Fruit fly (Drosophila melanogaster) whole organism, embryonic: ENCODE results near the gene Tim13.

Experiments used
- B-H2 ChIP-seq: fragments of 200-800 bp; sonication (Bioruptor generic); optimal IDR thresholded peaks from 2 replicates; lab custom pipeline; 2018; ENCODE audit warnings: missing biosample characterization, mild to moderate bottlenecking, missing genetic modification characterization
- Bgb ChIP-seq: fragments of 200-800 bp; sonication (Bioruptor generic); IDR thresholded peaks from 2 replicates; pipeline ENCODE4 v1.3.6; 2022; ENCODE audit warnings: missing biosample characterization, missing genetic modification characterization; ENCODE audit not compliant: partially characterized antibody
- CG10267 ChIP-seq: fragments of 200-800 bp; sonication (Bioruptor generic); optimal IDR thresholded peaks from 2 replicates; lab custom pipeline; 2018; ENCODE audit warnings: missing biosample characterization, mild to moderate bottlenecking, missing genetic modification characterization, moderate library complexity
- CG12155 ChIP-seq: fragments of 200-800 bp; sonication (Bioruptor generic); optimal IDR thresholded peaks from 3 replicates; lab custom pipeline; 2016; ENCODE audit warnings: missing biosample characterization, missing genetic modification characterization
- CG12219 ChIP-seq: fragments of 200-800 bp; sonication (Bioruptor generic); optimal IDR thresholded peaks from 3 replicates; lab custom pipeline; 2018; ENCODE audit warnings: missing biosample characterization, mild to moderate bottlenecking, missing genetic modification characterization
- CG12299 ChIP-seq: fragments of 200-800 bp; sonication (Bioruptor generic); optimal IDR thresholded peaks from 2 replicates; lab custom pipeline; 2018; ENCODE audit warnings: missing biosample characterization, mild to moderate bottlenecking, missing genetic modification characterization
- CG13775 ChIP-seq: fragments of 200-800 bp; sonication (Bioruptor generic); optimal IDR thresholded peaks from 3 replicates; lab custom pipeline; 2017; ENCODE audit warnings: missing biosample characterization, mild to moderate bottlenecking, missing genetic modification characterization
- CG14667 ChIP-seq: fragments of 200-800 bp; sonication (Bioruptor generic); IDR thresholded peaks from 2 replicates; pipeline ENCODE4 v1.3.6; 2022; ENCODE audit warnings: missing biosample characterization, missing genetic modification characterization
- CG17361 ChIP-seq: fragments of 200-800 bp; sonication (Bioruptor generic); IDR thresholded peaks from 3 replicates; pipeline ENCODE4 v1.3.6; 2022; ENCODE audit warnings: missing biosample characterization, missing genetic modification characterization
- CG2129 ChIP-seq: fragments of 200-800 bp; sonication (Bioruptor generic); IDR thresholded peaks from 2 replicates; pipeline ENCODE4 v1.3.6; 2022; ENCODE audit warnings: missing biosample characterization, missing genetic modification characterization; ENCODE audit not compliant: partially characterized antibody
- CG2202 ChIP-seq: fragments of 200-800 bp; sonication (Bioruptor generic); optimal IDR thresholded peaks from 2 replicates; lab custom pipeline; 2018; ENCODE audit warnings: missing biosample characterization, mild to moderate bottlenecking, missing genetic modification characterization
- CG2875 ChIP-seq: fragments of 200-800 bp; sonication (Bioruptor generic); optimal IDR thresholded peaks from 2 replicates; lab custom pipeline; 2017; ENCODE audit warnings: missing biosample characterization, mild to moderate bottlenecking, missing genetic modification characterization, missing genetic modification reagents
- CG2889 ChIP-seq: fragments of 200-800 bp; sonication (Bioruptor generic); IDR thresholded peaks from 3 replicates; pipeline ENCODE4 v1.3.6; 2022; ENCODE audit warnings: missing biosample characterization, missing genetic modification characterization
- CG30431 ChIP-seq: fragments of 200-800 bp; sonication (Bioruptor generic); optimal IDR thresholded peaks from 2 replicates; lab custom pipeline; 2017; ENCODE audit warnings: missing biosample characterization, missing genetic modification characterization
- CG31388 ChIP-seq: fragments of 200-800 bp; sonication (Bioruptor generic); optimal IDR thresholded peaks from 2 replicates; lab custom pipeline; 2016; ENCODE audit warnings: missing biosample characterization, missing genetic modification characterization
- CG31441 ChIP-seq: fragments of 200-800 bp; sonication (Bioruptor generic); IDR thresholded peaks from 2 replicates; pipeline ENCODE4 v1.3.6; 2022; ENCODE audit warnings: missing biosample characterization, missing genetic modification characterization
- CG33557 ChIP-seq: fragments of 200-800 bp; sonication (Bioruptor generic); optimal IDR thresholded peaks from 2 replicates; lab custom pipeline; 2019; ENCODE audit warnings: missing biosample characterization, mild to moderate bottlenecking, missing genetic modification characterization, moderate library complexity
- CG3726 ChIP-seq: fragments of 200-800 bp; sonication (Bioruptor generic); IDR thresholded peaks from 3 replicates; pipeline ENCODE4, ENCODE4 v1.3.6; 2022; ENCODE audit warnings: missing biosample characterization, missing genetic modification characterization
- CG4328 ChIP-seq: fragments of 200-800 bp; sonication (Bioruptor generic); optimal IDR thresholded peaks from 3 replicates; lab custom pipeline; 2017; ENCODE audit warnings: missing biosample characterization, missing genetic modification reagents, missing genetic modification characterization
- CG4424 ChIP-seq: fragments of 200-800 bp; sonication (Bioruptor generic); optimal IDR thresholded peaks from 3 replicates; lab custom pipeline; 2016; ENCODE audit warnings: missing biosample characterization, missing genetic modification characterization
- CG6654 ChIP-seq: fragments of 200-800 bp; sonication (Bioruptor generic); optimal IDR thresholded peaks from 2 replicates; lab custom pipeline; 2017; ENCODE audit warnings: missing biosample characterization, mild to moderate bottlenecking, missing genetic modification characterization
- CG7357 ChIP-seq: fragments of 200-800 bp; sonication (Bioruptor generic); IDR thresholded peaks from 3 replicates; pipeline ENCODE4 v1.3.6; 2022; ENCODE audit warnings: missing biosample characterization, missing genetic modification characterization
- CG8765 ChIP-seq: fragments of 200-800 bp; sonication (Bioruptor generic); IDR thresholded peaks from 2 replicates; pipeline ENCODE4 v1.3.6; 2022; ENCODE audit warnings: missing biosample characterization, missing genetic modification characterization
- CkIIα-i1 ChIP-seq: fragments of 200-800 bp; sonication (Bioruptor generic); IDR thresholded peaks from 2 replicates; pipeline ENCODE4 v1.3.6; 2022; ENCODE audit warnings: missing biosample characterization, missing genetic modification characterization
- D ChIP-seq, 2 experiments: fragments of 200-800 bp in 1 of 2; fragments of >200 bp in 1 of 2; sonication (Bioruptor generic) in 1 of 2; optimal IDR thresholded peaks; 2 replicates in 1 of 2; 3 replicates in 1 of 2; lab custom pipeline; 2017; ENCODE audit warnings: mild to moderate bottlenecking in 1 of 2, missing biosample characterization in 1 of 2, missing genetic modification characterization in 1 of 2, missing genetic modification reagents in 1 of 2
- Dad ChIP-seq: fragments of 200-800 bp; sonication (Bioruptor generic); optimal IDR thresholded peaks from 3 replicates; lab custom pipeline; 2016; ENCODE audit warnings: missing biosample characterization, missing genetic modification characterization
- Dp ChIP-seq: fragments of 200-800 bp; sonication (Bioruptor generic); optimal IDR thresholded peaks from 2 replicates; lab custom pipeline; 2018; ENCODE audit warnings: missing biosample characterization, mild to moderate bottlenecking, missing genetic modification characterization, moderate library complexity
- H2.0 ChIP-seq: fragments of 200-800 bp; sonication (Bioruptor generic); IDR thresholded peaks from 2 replicates; pipeline ENCODE4 v1.3.6; 2022; ENCODE audit warnings: missing biosample characterization, missing genetic modification characterization
- Hand ChIP-seq: fragments of 200-800 bp; sonication (Bioruptor generic); optimal IDR thresholded peaks from 2 replicates; lab custom pipeline; 2017; ENCODE audit warnings: mild to moderate bottlenecking, missing biosample characterization, missing genetic modification reagents, missing genetic modification characterization
- HmgD ChIP-seq: fragments of 200-800 bp; sonication (Bioruptor generic); optimal IDR thresholded peaks from 3 replicates; lab custom pipeline; 2016; ENCODE audit warnings: missing biosample characterization, missing genetic modification characterization
- Trl ChIP-seq, 3 experiments: fragments of >200 bp in 2 of 3; fragments of 200-800 bp in 1 of 3; sonication (Bioruptor generic) in 1 of 3; optimal IDR thresholded peaks; 2 replicates in 1 of 3; 3 replicates in 2 of 3; lab custom pipeline; 2016 to 2017; ENCODE audit warnings: missing biosample characterization in 1 of 3, missing genetic modification characterization in 1 of 3
- cas ChIP-seq: fragments of 200-800 bp; sonication (Bioruptor generic); IDR thresholded peaks from 2 replicates; pipeline ENCODE4 v1.3.6; 2022; ENCODE audit warnings: missing biosample characterization, missing genetic modification characterization
- crc ChIP-seq: fragments of 200-800 bp; sonication (Bioruptor generic); optimal IDR thresholded peaks from 2 replicates; lab custom pipeline; 2016; ENCODE audit warnings: missing biosample characterization, missing genetic modification characterization
- ems ChIP-seq: fragments of 200-800 bp; sonication (Bioruptor generic); optimal IDR thresholded peaks from 3 replicates; lab custom pipeline; 2016; ENCODE audit warnings: missing biosample characterization, missing genetic modification characterization
- fd3F ChIP-seq: fragments of 200-800 bp; sonication (Bioruptor generic); optimal IDR thresholded peaks from 2 replicates; lab custom pipeline; 2018; ENCODE audit warnings: missing biosample characterization, mild to moderate bottlenecking, missing genetic modification characterization, moderate library complexity
- fd96Cb ChIP-seq: fragments of 200-800 bp; sonication (Bioruptor generic); optimal IDR thresholded peaks from 2 replicates; lab custom pipeline; 2018; ENCODE audit warnings: missing biosample characterization, mild to moderate bottlenecking, missing genetic modification characterization, moderate library complexity
- gcm2 ChIP-seq: fragments of 200-800 bp; sonication (Bioruptor generic); optimal IDR thresholded peaks from 2 replicates; lab custom pipeline; 2016; ENCODE audit warnings: missing biosample characterization, missing genetic modification characterization
- grau ChIP-seq: fragments of 200-800 bp; optimal IDR thresholded peaks from 3 replicates; lab custom pipeline; 2019; ENCODE audit warnings: missing biosample characterization, mild to moderate bottlenecking, missing genetic modification characterization, moderate library complexity
- hbn ChIP-seq: fragments of 200-800 bp; sonication (Bioruptor generic); IDR thresholded peaks from 2 replicates; pipeline ENCODE4 v1.3.6; 2022; ENCODE audit warnings: missing biosample characterization, missing genetic modification characterization; ENCODE audit not compliant: partially characterized antibody
- ind ChIP-seq: fragments of 200-800 bp; sonication (Bioruptor generic); optimal IDR thresholded peaks from 3 replicates; lab custom pipeline; 2016; ENCODE audit warnings: missing biosample characterization, missing genetic modification characterization
- lmd ChIP-seq: fragments of 200-800 bp; sonication (Bioruptor generic); IDR thresholded peaks from 2 replicates; pipeline ENCODE4 v1.3.6; 2022; ENCODE audit warnings: missing biosample characterization, missing genetic modification characterization
- maf-S ChIP-seq: fragments of 200-800 bp; sonication (Bioruptor generic); optimal IDR thresholded peaks from 2 replicates; lab custom pipeline; 2016; ENCODE audit warnings: missing biosample characterization, missing genetic modification characterization
- nerfin-1 ChIP-seq: fragments of 200-800 bp; sonication (Bioruptor generic); optimal IDR thresholded peaks from 3 replicates; lab custom pipeline; 2019; ENCODE audit warnings: missing biosample characterization, mild to moderate bottlenecking, missing genetic modification characterization, moderate library complexity
- pan ChIP-seq, 4 experiments: fragments of >200 bp in 3 of 4; fragments of 200-800 bp in 1 of 4; sonication (Bioruptor generic) in 1 of 4; optimal IDR thresholded peaks in 3 of 4; IDR thresholded peaks in 1 of 4; 2 replicates each; pipeline versions ENCODE4 v1.3.6 to Lab custom; 2017 to 2022; ENCODE audit warnings: missing biosample characterization in 2 of 4, missing genetic modification characterization in 2 of 4, mixed read lengths in 1 of 4
- pum ChIP-seq: fragments of 200-800 bp; sonication (Bioruptor generic); optimal IDR thresholded peaks from 2 replicates; lab custom pipeline; 2016; ENCODE audit warnings: missing biosample characterization, missing genetic modification characterization
- repo ChIP-seq: fragments of 200-800 bp; sonication (Bioruptor generic); optimal IDR thresholded peaks from 2 replicates; lab custom pipeline; 2016; ENCODE audit warnings: missing biosample characterization, missing genetic modification characterization
- sens ChIP-seq: fragments of 200-800 bp; sonication (Bioruptor generic); peaks from one replicate; lab custom pipeline; 2016; ENCODE audit warnings: missing biosample characterization, missing genetic modification characterization
- seq ChIP-seq: fragments of 200-800 bp; sonication (Bioruptor generic); IDR thresholded peaks from 2 replicates; pipeline ENCODE4 v1.3.6; 2022; ENCODE audit warnings: missing biosample characterization, missing genetic modification characterization
- ttk ChIP-seq: fragments of 200-800 bp; sonication (Bioruptor generic); IDR thresholded peaks from 2 replicates; pipeline ENCODE4 v2.1.2; 2022; ENCODE audit warnings: missing biosample characterization, missing genetic modification characterization
- twi ChIP-seq: fragments of 200-800 bp; optimal IDR thresholded peaks from 2 replicates; lab custom pipeline; 2019; ENCODE audit warnings: missing biosample characterization, mild to moderate bottlenecking, missing genetic modification characterization, moderate library complexity
- zen ChIP-seq: fragments of 200-800 bp; sonication (Bioruptor generic); optimal IDR thresholded peaks from 3 replicates; lab custom pipeline; 2018; ENCODE audit warnings: missing biosample characterization, mild to moderate bottlenecking, missing genetic modification characterization, moderate library complexity

The Tim13 gene

DNA sequence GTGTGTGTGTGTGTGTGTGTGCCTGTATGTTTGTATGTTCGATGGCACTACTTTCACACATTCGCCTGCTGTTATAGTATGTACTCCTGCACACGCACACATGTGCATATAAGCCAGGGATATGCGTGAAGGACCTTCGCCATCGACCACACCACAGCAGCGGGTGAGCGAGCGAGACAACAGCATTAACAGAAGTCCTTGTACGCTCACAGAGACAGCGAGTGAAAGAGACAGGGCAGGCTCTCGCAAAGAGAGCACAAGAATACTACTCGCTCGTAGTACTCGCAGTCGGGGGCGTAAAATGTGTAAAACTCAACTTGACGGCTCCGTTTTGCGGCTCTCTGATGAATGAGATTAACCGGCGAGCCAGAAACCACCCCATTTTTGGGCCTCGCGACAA is 9.4 kb downstream of the Tim13 start (continued):
- TF ChIP-seq B-H2 (GFP tag; lab: Kevin White, UChicago) (no peak), CG2202 (no peak), zen (tag; lab: Kevin White, UChicago) (peak; percentile 8), H2.0 (GFP tag; lab: Robert Waterston, UW) (no peak), cas (GFP tag; lab: Robert Waterston, UW) (no peak), CG17361 (GFP tag; lab: Robert Waterston, UW) (no peak), nerfin-1 (peak; percentile 41), lmd (no peak), CG2129 (GFP tag; lab: Robert Waterston, UW) (no peak), CG10267 (tag; lab: Kevin White, UChicago) (no peak), Dp (GFP tag; lab: Kevin White, UChicago) (no peak), CG30431 (GFP tag; lab: Kevin White, UChicago) (no peak), grau (tag; lab: Kevin White, UChicago) (no peak), CG12155 (peak; percentile 77), CG14667 (no peak), CG4328 (GFP tag; lab: Kevin White, UChicago) (no peak), CG33557 (GFP tag; lab: Kevin White, UChicago) (no peak), CG7357 (GFP tag; lab: Robert Waterston, UW) (no peak), seq (GFP tag; lab: Robert Waterston, UW) (peak; percentile 77), Bgb (peak; percentile 17; the same call in 1 of the 2 replicates), CG8765 (GFP tag; lab: Robert Waterston, UW) (no peak), fd3F (GFP tag; lab: Kevin White, UChicago) (no peak), CkIIα-i1 (no peak), CG2875 (GFP tag; lab: Kevin White, UChicago) (no peak), CG6654 (no peak), CG12219 (GFP tag; lab: Kevin White, UChicago) (no peak), pum (GFP tag; lab: Kevin White, UChicago) (no peak), CG12299 (no peak), CG4424 (GFP tag; lab: Kevin White, UChicago) (no peak), CG31441 (GFP tag; lab: Robert Waterston, UW) (no peak), pan (optimal IDR thresholded peaks at IDR 0.05; lab: Kevin White, UChicago) (no peak), pan (GFP tag; optimal IDR thresholded peaks at IDR 0.05 in 1 of 2, IDR thresholded peaks at IDR 0.05 in 1 of 2) (no peak), hbn (no peak), ind (GFP tag; lab: Kevin White, UChicago) (no peak), CG31388 (no peak), ems (no peak), maf-S (GFP tag; lab: Kevin White, UChicago) (no peak), CG3726 (GFP tag; lab: Robert Waterston, UW) (no peak), sens (GFP tag; lab: Kevin White, UChicago) (no peak), ttk (GFP tag; lab: Robert Waterston, UW) (no peak), fd96Cb (tag; lab: Kevin White, UChicago) (no peak), HmgD (GFP tag; lab: Kevin White, UChicago) (no peak), crc (no peak), Trl (optimal IDR thresholded peaks at IDR 0.05; lab: Kevin White, UChicago) (peak; percentile 46 to 69), Trl (GFP tag; optimal IDR thresholded peaks at IDR 0.05; lab: Kevin White, UChicago) (no peak), CG13775 (GFP tag; lab: Kevin White, UChicago) (no peak), Dad (no peak), CG2889 (GFP tag; lab: Robert Waterston, UW) (no peak), D (optimal IDR thresholded peaks at IDR 0.05; lab: Kevin White, UChicago) (peak; percentile 67), D (GFP tag; optimal IDR thresholded peaks at IDR 0.05; lab: Kevin White, UChicago) (no peak), twi (tag; lab: Kevin White, UChicago) (peak; percentile 68), Hand (GFP tag; lab: Kevin White, UChicago) (no peak), repo (GFP tag; lab: Kevin White, UChicago) (no peak), gcm2 (no peak)
